Fruit fly (Drosophila melanogaster): Measurements from ENCODE around the gene Tim17b1.
A peak's percentile ranks its signal among the peaks of the same experiment; 100 is the strongest.

The Tim17b1 gene

dm6 chr3R:5256462-5257146, 43.3 kb upstream of the Tim17b1 start, which contains the start of the genes Enoph and Hph (continued):
- TF ChIP-seq CG32006 (GFP tag; optimal IDR thresholded peaks at IDR 0.05) (peak; percentile 77), pdm3 (GFP tag; optimal IDR thresholded peaks at IDR 0.05) (peak; percentile 64), CG11294 (GFP tag; IDR thresholded peaks at IDR 0.05) (peak; percentile 33; the same call in 1 of the 2 replicates), fd59A (GFP tag; optimal IDR thresholded peaks at IDR 0.05) (peak; percentile 18), vri (GFP tag; optimal IDR thresholded peaks at IDR 0.05) (no peak), CG8319 (GFP tag; optimal IDR thresholded peaks at IDR 0.05) (peak; percentile 43), CG6808 (GFP tag; optimal IDR thresholded peaks at IDR 0.05) (peak; percentile 53), CG4318 (GFP tag; optimal IDR thresholded peaks at IDR 0.05) (peak; percentile 49), achi (GFP tag; optimal IDR thresholded peaks at IDR 0.05) (peak; percentile 75)

dm6 chr3R:5257147-5257487, 42.8 kb upstream of the Tim17b1 start:
- TF ChIP-seq Ets96B (tag; optimal IDR thresholded peaks at IDR 0.05) (no peak), vri (GFP tag; optimal IDR thresholded peaks at IDR 0.05) (peak; percentile 80), CG4318 (GFP tag; optimal IDR thresholded peaks at IDR 0.05) (no peak), Ets21C (GFP tag; optimal IDR thresholded peaks at IDR 0.05) (no peak), Eip75B (GFP tag; optimal IDR thresholded peaks at IDR 0.05) (no peak)

- TF ChIP-seq CG15336 (GFP tag; IDR thresholded peaks at IDR 0.05) (no peak), Hr4 (GFP tag; optimal IDR thresholded peaks at IDR 0.05) (no peak), eg (GFP tag; IDR thresholded peaks at IDR 0.05) (0 out of 3 replicates have a peak, but pooled peaks have one; percentile 7), ss (GFP tag; optimal IDR thresholded peaks at IDR 0.05) (peak in 1 of 2 experiments; percentile 6), Eip78C (GFP tag) (peak; percentile 30), vri (GFP tag; optimal IDR thresholded peaks at IDR 0.05) (peak; percentile 73), CG4318 (GFP tag; optimal IDR thresholded peaks at IDR 0.05) (no peak), svp (GFP tag) (peak; percentile 81)
Observed at dm6 chr3R:5261262-5261661, 38.7 kb upstream of the Tim17b1 start.

- TF ChIP-seq svp (GFP tag) (peak; percentile 45), CG6808 (GFP tag; optimal IDR thresholded peaks at IDR 0.05) (no peak), vri (GFP tag; optimal IDR thresholded peaks at IDR 0.05) (peak; percentile 64), net (GFP tag; optimal IDR thresholded peaks at IDR 0.05) (no peak), Sox102F (GFP tag; optimal IDR thresholded peaks at IDR 0.05) (no peak), fkh (GFP tag; optimal IDR thresholded peaks at IDR 0.05) (peak; percentile 8), CG4318 (GFP tag; optimal IDR thresholded peaks at IDR 0.05) (no peak), CG8319 (GFP tag; optimal IDR thresholded peaks at IDR 0.05) (no peak), Eip78C (GFP tag) (peak; percentile 30)
Observed at dm6 chr3R:5261996-5262535, 37.9 kb upstream of the Tim17b1 start.

dm6 chr3R:5262592-5262991, 37.4 kb upstream of the Tim17b1 start, which contains the start of gene Tim17a2:
Tim17a2 (minus strand) TSS chr3R:5262692.
- no peak for TF ChIP-seq CG6808 (GFP tag; optimal IDR thresholded peaks at IDR 0.05)
- TF ChIP-seq CG6792 (GFP tag; optimal IDR thresholded peaks at IDR 0.05) = no peak
- TF ChIP-seq Hr4 (GFP tag; optimal IDR thresholded peaks at IDR 0.05) = no peak
- TF ChIP-seq CG10631 (GFP tag; optimal IDR thresholded peaks at IDR 0.05) = no peak

- TF ChIP-seq acj6 (GFP tag; optimal IDR thresholded peaks at IDR 0.05) (peak; percentile 14), CG10631 (GFP tag; optimal IDR thresholded peaks at IDR 0.05) (peak; percentile 64), Smox (GFP tag; optimal IDR thresholded peaks at IDR 0.05) (no peak), CG31627 (GFP tag; optimal IDR thresholded peaks at IDR 0.05) (no peak), esn (GFP tag; optimal IDR thresholded peaks at IDR 0.05) (peak; percentile 46), CG1621 (tag; optimal IDR thresholded peaks at IDR 0.05) (no peak), CG8119 (GFP tag; IDR thresholded peaks at IDR 0.05) (peak; percentile 70; the same call in 2 of the 3 replicates), Eip93F (GFP tag; optimal IDR thresholded peaks at IDR 0.05) (no peak), dac (GFP tag; optimal IDR thresholded peaks at IDR 0.05) (no peak), eg (GFP tag; IDR thresholded peaks at IDR 0.05) (no peak; the same call in 2 of the 3 replicates), Hr38 (GFP tag; optimal IDR thresholded peaks at IDR 0.05) (no peak), pdm3 (GFP tag; optimal IDR thresholded peaks at IDR 0.05) (peak; percentile 22), fd59A (GFP tag; optimal IDR thresholded peaks at IDR 0.05) (peak; percentile 43), CG8632 (GFP tag; optimal IDR thresholded peaks at IDR 0.05) (peak; percentile 73), topi (GFP tag; optimal IDR thresholded peaks at IDR 0.05) (peak; percentile 26), achi (GFP tag; optimal IDR thresholded peaks at IDR 0.05) (peak; percentile 79), Sox102F (GFP tag; optimal IDR thresholded peaks at IDR 0.05) (peak; percentile 15), Sox14 (GFP tag; optimal IDR thresholded peaks at IDR 0.05) (no peak), Ets96B (tag; optimal IDR thresholded peaks at IDR 0.05) (peak; percentile 69), Hr4 (GFP tag; optimal IDR thresholded peaks at IDR 0.05) (peak; percentile 46), CG32006 (GFP tag; optimal IDR thresholded peaks at IDR 0.05) (peak; percentile 83), CG6854 (GFP tag; optimal IDR thresholded peaks at IDR 0.05) (no peak)
Observed at dm6 chr3R:5263311-5264250, 36.4 kb upstream of the Tim17b1 start.
